Fruit fly (Drosophila melanogaster): ENCODE results near the gene Coq3.
A peak's percentile ranks its signal among the peaks of the same experiment; 100 is the strongest.

Coq3 gene

dm6 chr2L:21153844-21154243 lies 4.6 kb downstream of the Coq3 start (continued):
- no peak for TF ChIP-seq CG1792 (GFP tag; optimal IDR thresholded peaks at IDR 0.05)
- no peak for TF ChIP-seq crol (GFP tag; IDR thresholded peaks at IDR 0.05)
- no peak for TF ChIP-seq yki (optimal IDR thresholded peaks at IDR 0.05)
- no peak for TF ChIP-seq CG30431 (GFP tag; optimal IDR thresholded peaks at IDR 0.05)
- TF ChIP-seq sna (GFP tag; IDR thresholded peaks at IDR 0.05; ENCODE audit: partially characterized antibody): 0 out of 2 replicates have a peak, but pooled peaks have one; percentile 16
- TF ChIP-seq CG12659 (GFP tag; optimal IDR thresholded peaks at IDR 0.05): peak; percentile 25
- TF ChIP-seq Bgb (GFP tag; IDR thresholded peaks at IDR 0.05; ENCODE audit: partially characterized antibody): peak; percentile 37; the same call in 1 of the 2 replicates
- TF ChIP-seq Scr (GFP tag; IDR thresholded peaks at IDR 0.05; ENCODE audit: partially characterized antibody): peak; percentile 16; the same call in 1 of the 2 replicates
- TF ChIP-seq CG9727 (GFP tag; optimal IDR thresholded peaks at IDR 0.05): no peak
- no peak for TF ChIP-seq pan (optimal IDR thresholded peaks at IDR 0.05)
- no peak for TF ChIP-seq pan (GFP tag; optimal IDR thresholded peaks at IDR 0.05 in 1 of 2, IDR thresholded peaks at IDR 0.05 in 1 of 2)
- TF ChIP-seq unc-4 (GFP tag; IDR thresholded peaks at IDR 0.05; ENCODE audit: partially characterized antibody): peak; percentile 49
- no peak for TF ChIP-seq CG14860 (GFP tag; IDR thresholded peaks at IDR 0.05; ENCODE audit: partially characterized antibody)
- TF ChIP-seq kni (GFP tag; optimal IDR thresholded peaks at IDR 0.05): peak; percentile 37
- no peak for TF ChIP-seq Oaz (GFP tag; IDR thresholded peaks at IDR 0.05)
- peak; percentile 94 for TF ChIP-seq CG3995 (GFP tag; optimal IDR thresholded peaks at IDR 0.05)
- peak; percentile 18; the same call in 1 of the 2 replicates for TF ChIP-seq hbn (GFP tag; IDR thresholded peaks at IDR 0.05; ENCODE audit: partially characterized antibody)
- TF ChIP-seq CG34376 (GFP tag; optimal IDR thresholded peaks at IDR 0.05): peak; percentile 14
- no peak for TF ChIP-seq btn (GFP tag; optimal IDR thresholded peaks at IDR 0.05)
- TF ChIP-seq CG10147 (GFP tag; optimal IDR thresholded peaks at IDR 0.05): no peak
- TF ChIP-seq Sox102F (GFP tag; optimal IDR thresholded peaks at IDR 0.05): no peak
- peak; percentile 0 for TF ChIP-seq pfk (GFP tag; optimal IDR thresholded peaks at IDR 0.05)
- no peak for TF ChIP-seq CG33213 (GFP tag; optimal IDR thresholded peaks at IDR 0.05)
- TF ChIP-seq Atf3 (GFP tag; optimal IDR thresholded peaks at IDR 0.05): no peak
- no peak for TF ChIP-seq CG15479 (GFP tag; optimal IDR thresholded peaks at IDR 0.05)
- TF ChIP-seq CG8765 (GFP tag; IDR thresholded peaks at IDR 0.05): no peak
- TF ChIP-seq zf30C (GFP tag; optimal IDR thresholded peaks at IDR 0.05): no peak
- TF ChIP-seq CG31365 (tag; optimal IDR thresholded peaks at IDR 0.05): no peak
- TF ChIP-seq peb (GFP tag; IDR thresholded peaks at IDR 0.05): no peak
- TF ChIP-seq ap (GFP tag; IDR thresholded peaks at IDR 0.05): no peak
- TF ChIP-seq Dp (GFP tag; optimal IDR thresholded peaks at IDR 0.05): peak; percentile 41
- no peak for TF ChIP-seq CG17829 (tag; optimal IDR thresholded peaks at IDR 0.05)
- TF ChIP-seq Sry-β (GFP tag; optimal IDR thresholded peaks at IDR 0.05): no peak
- no peak for TF ChIP-seq Ssrp (tag; optimal IDR thresholded peaks at IDR 0.05)
- TF ChIP-seq CG13775 (GFP tag; optimal IDR thresholded peaks at IDR 0.05): no peak
- no peak for TF ChIP-seq fd96Cb (tag; optimal IDR thresholded peaks at IDR 0.05)
- TF ChIP-seq CG30403 (GFP tag; optimal IDR thresholded peaks at IDR 0.05): no peak
- no peak for TF ChIP-seq disco-r (GFP tag; optimal IDR thresholded peaks at IDR 0.05)
- TF ChIP-seq CG2116 (GFP tag; optimal IDR thresholded peaks at IDR 0.05): peak; percentile 58
- no peak for TF ChIP-seq grau (tag; optimal IDR thresholded peaks at IDR 0.05)
- no peak for TF ChIP-seq CG18599 (GFP tag; optimal IDR thresholded peaks at IDR 0.05)
- peak; percentile 12 for TF ChIP-seq grn (GFP tag; optimal IDR thresholded peaks at IDR 0.05)
- TF ChIP-seq HmgZ (tag; optimal IDR thresholded peaks at IDR 0.05): peak; percentile 45
- TF ChIP-seq jigr1 (GFP tag; IDR thresholded peaks at IDR 0.05): no peak
- TF ChIP-seq CHES-1-like (GFP tag; optimal IDR thresholded peaks at IDR 0.05): no peak
- peak; percentile 80 for TF ChIP-seq CG13894 (tag; optimal IDR thresholded peaks at IDR 0.05)
- peak; percentile 14 for TF ChIP-seq CG12769 (tag; optimal IDR thresholded peaks at IDR 0.05)
- TF ChIP-seq E2f2 (GFP tag; IDR thresholded peaks at IDR 0.05): peak; percentile 66
- TF ChIP-seq sens (GFP tag): no peak
- no peak for TF ChIP-seq Ets65A (GFP tag)
- no peak for TF ChIP-seq CG1529 (GFP tag; optimal IDR thresholded peaks at IDR 0.05)

Data from whole organism, embryonic.